Worm (Caenorhabditis elegans): ENCODE results near the gene Y53C12B.7.

- no peak for TF ChIP-seq nfya-1 (tag; optimal IDR thresholded peaks at IDR 0.05; ENCODE audit: borderline replicate concordance, insufficient read depth)
- TF ChIP-seq ztf-25 (GFP tag; IDR thresholded peaks at IDR 0.05), result no peak
Measured at ce11 chrII:9703601-9704000, 49.4 kb downstream of the Y53C12B.7 start, which contains the start of gene mop-25.2.

Measured in whole organism, young adult.